Fruit fly (Drosophila melanogaster) whole organism, embryonic: ENCODE measurements around the gene CG5381.
A peak's percentile ranks its signal among the peaks of the same experiment; 100 is the strongest.

Source experiments
- Aef1 ChIP-seq: fragments of 200-800 bp; sonication (Bioruptor generic); IDR thresholded peaks from 3 replicates; pipeline ENCODE4 v1.3.6; 2022; ENCODE audit warnings: missing biosample characterization, missing genetic modification characterization
- Atf-2 ChIP-seq: fragments of 200-800 bp; sonication (Bioruptor generic); optimal IDR thresholded peaks from 2 replicates; lab custom pipeline; 2016; ENCODE audit warnings: missing biosample characterization, missing genetic modification characterization
- Bteb2 ChIP-seq: fragments of 200-800 bp; sonication (Bioruptor generic); optimal IDR thresholded peaks from 2 replicates; lab custom pipeline; 2016; ENCODE audit warnings: missing biosample characterization, missing genetic modification characterization
- CG12104 ChIP-seq: fragments of 200-800 bp; sonication (Bioruptor generic); optimal IDR thresholded peaks from 3 replicates; lab custom pipeline; 2016; ENCODE audit warnings: missing biosample characterization, missing genetic modification characterization
- CG12155 ChIP-seq: fragments of 200-800 bp; sonication (Bioruptor generic); optimal IDR thresholded peaks from 3 replicates; lab custom pipeline; 2016; ENCODE audit warnings: missing biosample characterization, missing genetic modification characterization
- CG13287 ChIP-seq: fragments of 200-800 bp; sonication (Bioruptor generic); IDR thresholded peaks from 2 replicates; pipeline ENCODE4 v1.3.6; 2022; ENCODE audit warnings: missing biosample characterization, missing genetic modification characterization; ENCODE audit not compliant: partially characterized antibody
- CG14710 ChIP-seq: fragments of 200-800 bp; sonication (Bioruptor generic); optimal IDR thresholded peaks from 3 replicates; lab custom pipeline; 2019; ENCODE audit warnings: missing biosample characterization, mild to moderate bottlenecking, missing genetic modification characterization, moderate library complexity
- CG14860 ChIP-seq: fragments of 200-800 bp; sonication (Bioruptor generic); IDR thresholded peaks from 3 replicates; pipeline ENCODE4 v1.3.6; 2022; ENCODE audit warnings: missing biosample characterization, missing genetic modification characterization; ENCODE audit not compliant: partially characterized antibody
- CG15269 ChIP-seq: fragments of 200-800 bp; sonication (Bioruptor generic); optimal IDR thresholded peaks from 2 replicates; lab custom pipeline; 2018; ENCODE audit warnings: missing biosample characterization, mild to moderate bottlenecking, missing genetic modification characterization, moderate library complexity
- CG1529 ChIP-seq: fragments of 200-800 bp; sonication (Bioruptor generic); optimal IDR thresholded peaks from 3 replicates; lab custom pipeline; 2018; ENCODE audit warnings: missing biosample characterization, missing genetic modification characterization
- CG15514 ChIP-seq: fragments of 200-800 bp; sonication (Bioruptor generic); optimal IDR thresholded peaks from 3 replicates; lab custom pipeline; 2017; ENCODE audit warnings: missing biosample characterization, missing genetic modification characterization, mild to moderate bottlenecking, moderate library complexity, missing genetic modification reagents
- CG15601 ChIP-seq: fragments of 200-800 bp; sonication (Bioruptor generic); optimal IDR thresholded peaks from 3 replicates; lab custom pipeline; 2019; ENCODE audit warnings: missing biosample characterization, mild to moderate bottlenecking, missing genetic modification characterization, moderate library complexity
- CG1603 ChIP-seq: fragments of 200-800 bp; sonication (Bioruptor generic); optimal IDR thresholded peaks from 2 replicates; lab custom pipeline; 2019; ENCODE audit warnings: missing biosample characterization, mild to moderate bottlenecking, missing genetic modification characterization, moderate library complexity
- CG16779 ChIP-seq: fragments of 200-800 bp; sonication (Bioruptor generic); IDR thresholded peaks from 2 replicates; pipeline ENCODE4 v1.3.6; 2022; ENCODE audit warnings: missing biosample characterization, missing genetic modification characterization
- CG16815 ChIP-seq: fragments of 200-800 bp; sonication (Bioruptor generic); optimal IDR thresholded peaks from 3 replicates; lab custom pipeline; 2017; ENCODE audit warnings: missing biosample characterization, mild to moderate bottlenecking, missing genetic modification characterization
- CG2116 ChIP-seq: fragments of 200-800 bp; sonication (Bioruptor generic); optimal IDR thresholded peaks from 3 replicates; lab custom pipeline; 2018; ENCODE audit warnings: missing biosample characterization, mild to moderate bottlenecking, missing genetic modification characterization
- CG3163 ChIP-seq: fragments of 200-800 bp; sonication (Bioruptor generic); optimal IDR thresholded peaks from 3 replicates; lab custom pipeline; 2016; ENCODE audit warnings: missing biosample characterization, missing genetic modification characterization
- CG33213 ChIP-seq: fragments of 200-800 bp; sonication (Bioruptor generic); optimal IDR thresholded peaks from 3 replicates; lab custom pipeline; 2016; ENCODE audit warnings: missing biosample characterization, missing genetic modification characterization
- CG42726 ChIP-seq: fragments of 200-800 bp; sonication (Bioruptor generic); IDR thresholded peaks from 2 replicates; pipeline ENCODE4 v1.3.6; 2022; ENCODE audit warnings: missing biosample characterization, missing genetic modification characterization; ENCODE audit not compliant: partially characterized antibody
- CG8388 ChIP-seq: fragments of 200-800 bp; sonication (Bioruptor generic); optimal IDR thresholded peaks from 2 replicates; lab custom pipeline; 2019; ENCODE audit warnings: missing biosample characterization, mild to moderate bottlenecking, missing genetic modification characterization, moderate library complexity
- CG8478 ChIP-seq: fragments of >200 bp; optimal IDR thresholded peaks from 2 replicates; lab custom pipeline; 2018
- CG8944 ChIP-seq: fragments of 200-800 bp; sonication (Bioruptor generic); optimal IDR thresholded peaks from 3 replicates; lab custom pipeline; 2016; ENCODE audit warnings: missing biosample characterization, missing genetic modification characterization
- CHES-1-like ChIP-seq: fragments of 200-800 bp; sonication (Bioruptor generic); optimal IDR thresholded peaks from 2 replicates; lab custom pipeline; 2016; ENCODE audit warnings: missing biosample characterization, missing genetic modification characterization
- Dek ChIP-seq: fragments of 200-800 bp; sonication (Bioruptor generic); optimal IDR thresholded peaks from 3 replicates; lab custom pipeline; 2019; ENCODE audit warnings: missing biosample characterization, mild to moderate bottlenecking, missing genetic modification characterization, moderate library complexity
- Doc3 ChIP-seq: fragments of 200-800 bp; sonication (Bioruptor generic); IDR thresholded peaks from 3 replicates; pipeline ENCODE4 v1.3.6; 2022; ENCODE audit warnings: missing biosample characterization, missing genetic modification characterization; ENCODE audit not compliant: partially characterized antibody
- Ets65A ChIP-seq: fragments of 200-800 bp; sonication (Bioruptor generic); peaks from one replicate; lab custom pipeline; 2016; ENCODE audit warnings: missing biosample characterization, missing genetic modification characterization
- MESR4 ChIP-seq: fragments of 200-800 bp; sonication (Bioruptor generic); optimal IDR thresholded peaks from 2 replicates; lab custom pipeline; 2018; ENCODE audit warnings: missing biosample characterization, mild to moderate bottlenecking, missing genetic modification characterization, moderate library complexity
- Med ChIP-seq: fragments of 200-800 bp; sonication (Bioruptor generic); peaks from one replicate; lab custom pipeline; 2016; ENCODE audit warnings: missing biosample characterization, missing genetic modification characterization, mild to moderate bottlenecking, inconsistent platforms, moderate library complexity
- Nf-YB ChIP-seq: fragments of 200-800 bp; sonication (Bioruptor generic); optimal IDR thresholded peaks from 3 replicates; lab custom pipeline; 2019; ENCODE audit warnings: missing biosample characterization, mild to moderate bottlenecking, missing genetic modification characterization, moderate library complexity
- PHDP ChIP-seq: fragments of 200-800 bp; sonication (Bioruptor generic); optimal IDR thresholded peaks from 3 replicates; lab custom pipeline; 2018; ENCODE audit warnings: missing biosample characterization, mild to moderate bottlenecking, missing genetic modification characterization, moderate library complexity
- Pdp1 ChIP-seq, 2 experiments: fragments of 200-800 bp; sonication (Bioruptor generic); optimal IDR thresholded peaks; 3 replicates each; lab custom pipeline; 2016; ENCODE audit warnings: missing biosample characterization in 2 of 2, missing genetic modification characterization in 2 of 2, mild to moderate bottlenecking in 1 of 2, moderate library complexity in 1 of 2
- Rx ChIP-seq: fragments of 200-800 bp; sonication (Bioruptor generic); IDR thresholded peaks from 2 replicates; pipeline ENCODE4 v1.3.6; 2022; ENCODE audit warnings: missing biosample characterization, missing genetic modification characterization
- Sry-β ChIP-seq: fragments of 200-800 bp; sonication (Bioruptor generic); optimal IDR thresholded peaks from 2 replicates; lab custom pipeline; 2018; ENCODE audit warnings: missing biosample characterization, mild to moderate bottlenecking, missing genetic modification characterization, moderate library complexity
- YL-1 ChIP-seq: fragments of 200-800 bp; sonication (Bioruptor generic); optimal IDR thresholded peaks from 3 replicates; lab custom pipeline; 2017; ENCODE audit warnings: missing biosample characterization, mild to moderate bottlenecking, missing genetic modification characterization
- bbx ChIP-seq: fragments of 200-800 bp; sonication (Bioruptor generic); IDR thresholded peaks from 2 replicates; pipeline ENCODE4 v1.3.6; 2022; ENCODE audit warnings: missing biosample characterization, missing genetic modification characterization; ENCODE audit not compliant: partially characterized antibody
- chn ChIP-seq: fragments of 200-800 bp; sonication (Bioruptor generic); optimal IDR thresholded peaks from 2 replicates; lab custom pipeline; 2016; ENCODE audit warnings: missing biosample characterization, missing genetic modification characterization
- ems ChIP-seq: fragments of 200-800 bp; sonication (Bioruptor generic); optimal IDR thresholded peaks from 3 replicates; lab custom pipeline; 2016; ENCODE audit warnings: missing biosample characterization, missing genetic modification characterization
- gsb-n ChIP-seq: fragments of 200-800 bp; sonication (Bioruptor generic); optimal IDR thresholded peaks from 3 replicates; lab custom pipeline; 2018; ENCODE audit warnings: missing biosample characterization, mild to moderate bottlenecking, missing genetic modification characterization
- insv ChIP-seq, 2 experiments: fragments of 200-800 bp; sonication (Bioruptor generic); optimal IDR thresholded peaks; 3 replicates each; lab custom pipeline; 2016 to 2018; ENCODE audit warnings: missing biosample characterization in 2 of 2, missing genetic modification characterization in 2 of 2
- nom ChIP-seq: fragments of 200-800 bp; sonication (Bioruptor generic); optimal IDR thresholded peaks from 2 replicates; lab custom pipeline; 2017; ENCODE audit warnings: missing biosample characterization, missing genetic modification characterization, mild to moderate bottlenecking, moderate library complexity, missing genetic modification reagents
- onecut ChIP-seq: fragments of 200-800 bp; sonication (Bioruptor generic); IDR thresholded peaks from 2 replicates; pipeline ENCODE4 v1.3.6; 2022; ENCODE audit warnings: missing biosample characterization, missing genetic modification characterization
- pum ChIP-seq: fragments of 200-800 bp; sonication (Bioruptor generic); optimal IDR thresholded peaks from 2 replicates; lab custom pipeline; 2016; ENCODE audit warnings: missing biosample characterization, missing genetic modification characterization
- pzg ChIP-seq: fragments of 200-800 bp; sonication (Bioruptor generic); optimal IDR thresholded peaks from 3 replicates; lab custom pipeline; 2018; ENCODE audit warnings: missing biosample characterization, mild to moderate bottlenecking, missing genetic modification characterization, moderate library complexity
- scrt ChIP-seq: fragments of 200-800 bp; sonication (Bioruptor generic); optimal IDR thresholded peaks from 2 replicates; lab custom pipeline; 2018; ENCODE audit warnings: missing biosample characterization, mild to moderate bottlenecking, missing genetic modification characterization, moderate library complexity
- sens ChIP-seq: fragments of 200-800 bp; sonication (Bioruptor generic); peaks from one replicate; lab custom pipeline; 2016; ENCODE audit warnings: missing biosample characterization, missing genetic modification characterization
- seq ChIP-seq: fragments of 200-800 bp; sonication (Bioruptor generic); IDR thresholded peaks from 2 replicates; pipeline ENCODE4 v1.3.6; 2022; ENCODE audit warnings: missing biosample characterization, missing genetic modification characterization
- sob ChIP-seq: fragments of 200-800 bp; sonication (Bioruptor generic); IDR thresholded peaks from 2 replicates; pipeline ENCODE4 v1.3.6; 2022; ENCODE audit warnings: missing biosample characterization, missing genetic modification characterization
- trem ChIP-seq: fragments of 200-800 bp; optimal IDR thresholded peaks from 3 replicates; lab custom pipeline; 2019; ENCODE audit warnings: missing biosample characterization, mild to moderate bottlenecking, missing genetic modification characterization, moderate library complexity
- wor ChIP-seq: fragments of 200-800 bp; sonication (Bioruptor generic); IDR thresholded peaks from 2 replicates; pipeline ENCODE4 v1.3.6; 2022; ENCODE audit warnings: missing biosample characterization, missing genetic modification characterization

The CG5381 gene

DNA sequence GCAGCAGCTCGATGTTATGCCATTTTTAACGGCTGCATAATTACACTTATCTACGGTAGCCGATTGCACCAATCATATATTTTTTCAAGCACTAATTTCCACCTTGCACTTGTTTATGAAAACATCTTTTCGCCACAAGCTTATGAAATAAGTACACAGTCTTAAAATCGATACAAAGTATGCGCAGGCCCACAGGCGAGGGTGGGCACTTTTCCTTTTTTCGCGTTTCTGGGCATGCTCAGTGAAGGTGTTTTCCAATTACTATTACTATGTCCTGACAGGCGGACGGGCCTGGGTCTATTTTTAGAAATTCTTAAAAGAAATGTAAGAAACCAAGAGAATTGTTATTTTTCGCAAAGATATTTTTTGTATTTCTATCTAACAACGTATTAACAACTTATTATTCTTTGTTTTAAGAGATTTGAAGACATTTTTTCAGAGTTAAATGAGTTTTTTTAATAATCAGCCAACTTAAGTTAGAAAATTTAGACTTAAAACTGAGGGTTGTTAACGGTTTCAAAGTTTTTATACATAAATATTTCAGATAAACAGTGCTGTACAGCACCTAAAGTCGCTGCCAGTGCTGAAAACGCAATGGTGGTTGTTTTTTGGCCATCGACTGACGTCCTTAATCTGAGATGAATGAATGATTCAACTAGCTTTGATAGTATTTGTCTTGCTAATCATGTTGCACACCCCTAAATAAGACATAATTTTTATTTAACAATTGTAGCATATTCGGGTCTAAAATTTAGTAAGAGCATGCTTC lies 12.1 kb downstream of the CG5381 start, which contains the start of gene Cdk5alpha:
Gene Cdk5alpha (minus strand): TSS at position 343 of the 769 bp plus-strand sequence.
- TF ChIP-seq Med (GFP tag; lab: Kevin White, UChicago) (peak; percentile 79), gsb-n (tag; lab: Kevin White, UChicago) (no peak), CG13287 (GFP tag; lab: Robert Waterston, UW) (peak; percentile 22; the same call in 1 of the 2 replicates), pum (no peak), trem (tag; lab: Kevin White, UChicago) (peak; percentile 31), sens (peak; percentile 85), CG16779 (no peak), CG1529 (GFP tag; lab: Kevin White, UChicago) (no peak), CG8388 (no peak), bbx (GFP tag; lab: Robert Waterston, UW) (peak; percentile 29), Dek (no peak), CG14860 (GFP tag; lab: Robert Waterston, UW) (no peak), seq (peak; percentile 85), CHES-1-like (GFP tag; lab: Kevin White, UChicago) (peak; percentile 21), MESR4 (peak; percentile 8), CG2116 (peak; percentile 18), CG12104 (GFP tag; lab: Kevin White, UChicago) (no peak), CG1603 (tag; lab: Kevin White, UChicago) (peak; percentile 32), pzg (GFP tag; lab: Kevin White, UChicago) (peak; percentile 18), Nf-YB (GFP tag; lab: Kevin White, UChicago) (no peak), CG33213 (GFP tag; lab: Kevin White, UChicago) (peak; percentile 0), CG12155 (GFP tag; lab: Kevin White, UChicago) (no peak), CG15269 (tag; lab: Kevin White, UChicago) (no peak), Bteb2 (GFP tag; lab: Kevin White, UChicago) (peak; percentile 1), CG15601 (tag; lab: Kevin White, UChicago) (peak; percentile 26), CG16815 (no peak), onecut (peak; percentile 92), Pdp1 (GFP tag; optimal IDR thresholded peaks at IDR 0.05; lab: Kevin White, UChicago) (no peak), Aef1 (no peak), CG8478 (no peak), Atf-2 (GFP tag; lab: Kevin White, UChicago) (no peak), Ets65A (GFP tag; lab: Kevin White, UChicago) (peak; percentile 79), wor (GFP tag; lab: Robert Waterston, UW) (no peak), chn (GFP tag; lab: Kevin White, UChicago) (no peak), Sry-β (GFP tag; lab: Kevin White, UChicago) (no peak), Rx (GFP tag; lab: Robert Waterston, UW) (no peak), scrt (GFP tag; lab: Kevin White, UChicago) (no peak), CG42726 (GFP tag; lab: Robert Waterston, UW) (no peak), Doc3 (GFP tag; lab: Robert Waterston, UW) (no peak), YL-1 (GFP tag; lab: Kevin White, UChicago) (no peak), CG15514 (peak; percentile 8), nom (GFP tag; lab: Kevin White, UChicago) (no peak), CG3163 (no peak), CG8944 (GFP tag; lab: Kevin White, UChicago) (no peak), ems (peak; percentile 17), sob (no peak), CG14710 (peak; percentile 5), PHDP (tag; lab: Kevin White, UChicago) (no peak), insv (GFP tag; optimal IDR thresholded peaks at IDR 0.05; lab: Kevin White, UChicago) (no peak)
